Fruit fly (Drosophila melanogaster): Measurements from ENCODE around the gene CG9154.

dm6 chr2L:6034344-6034743 is 36.1 kb downstream of the CG9154 start, which contains the start of gene CG9109:
- no peak for TF ChIP-seq CG13624 (GFP tag; optimal IDR thresholded peaks at IDR 0.05)
- no peak for TF ChIP-seq tup (GFP tag; optimal IDR thresholded peaks at IDR 0.05)
- TF ChIP-seq Gug (GFP tag; IDR thresholded peaks at IDR 0.05) = no peak
- no peak for TF ChIP-seq fu2 (GFP tag; optimal IDR thresholded peaks at IDR 0.05)
- TF ChIP-seq Xrp1 (GFP tag; IDR thresholded peaks at IDR 0.05) = no peak
- TF ChIP-seq CG13287 (GFP tag; IDR thresholded peaks at IDR 0.05; ENCODE audit: partially characterized antibody) = no peak
- TF ChIP-seq dimm (GFP tag; IDR thresholded peaks at IDR 0.05) = no peak
- no peak for TF ChIP-seq CG12071 (GFP tag; optimal IDR thresholded peaks at IDR 0.05)
- TF ChIP-seq ems (GFP tag; optimal IDR thresholded peaks at IDR 0.05) = no peak
- TF ChIP-seq Sin3A (optimal IDR thresholded peaks at IDR 0.05) = no peak
- no peak for TF ChIP-seq eve (GFP tag; optimal IDR thresholded peaks at IDR 0.05)
